Worm (Caenorhabditis elegans): ENCODE results near the gene lipl-3.

Gene lipl-3

ce11 chrV:524058-524457 lies at the start of gene lipl-3:
Gene lipl-3 (minus strand): TSS chrV:524218.
- TF ChIP-seq unc-39 (tag; optimal IDR thresholded peaks at IDR 0.05) (no peak), pqm-1 (tag; optimal IDR thresholded peaks at IDR 0.05) (peak; percentile 53), elt-2 (tag; optimal IDR thresholded peaks at IDR 0.05) (peak; percentile 43)

- TF ChIP-seq zag-1 (tag; optimal IDR thresholded peaks at IDR 0.05) (no peak), ceh-28 (tag; optimal IDR thresholded peaks at IDR 0.05) (no peak), nhr-76 (tag; optimal IDR thresholded peaks at IDR 0.05) (no peak), nhr-28 (tag; optimal IDR thresholded peaks at IDR 0.05) (no peak), nhr-12 (tag; optimal IDR thresholded peaks at IDR 0.05) (no peak), pha-4 (tag; optimal IDR thresholded peaks at IDR 0.05) (no peak), fkh-2 (tag; optimal IDR thresholded peaks at IDR 0.05) (no peak), egl-27 (tag; optimal IDR thresholded peaks at IDR 0.05) (no peak), snpc-4 (tag; optimal IDR thresholded peaks at IDR 0.05) (no peak), nhr-25 (tag; optimal IDR thresholded peaks at IDR 0.05) (no peak), elt-1 (tag; optimal IDR thresholded peaks at IDR 0.05) (no peak), lsy-12 (tag; optimal IDR thresholded peaks at IDR 0.05) (no peak), fkh-10 (GFP tag; optimal IDR thresholded peaks at IDR 0.05) (no peak), nhr-23 (tag; optimal IDR thresholded peaks at IDR 0.05) (no peak), unc-39 (tag; optimal IDR thresholded peaks at IDR 0.05) (no peak), elt-3 (tag; optimal IDR thresholded peaks at IDR 0.05) (no peak), nhr-67 (tag; optimal IDR thresholded peaks at IDR 0.05) (no peak), ceh-16 (tag; optimal IDR thresholded peaks at IDR 0.05) (no peak)
Measured at ce11 chrV:568105-568504, 44.1 kb upstream of the lipl-3 start, which contains the start of gene sri-72. Gene sri-72 (minus strand): TSS chrV:568205.

ce11 chrV:565984-566383 lies 42.0 kb upstream of the lipl-3 start, which contains the start of gene sri-73:
Gene sri-73 (minus strand): TSS chrV:566084.
- TF ChIP-seq ama-1 (optimal IDR thresholded peaks at IDR 0.05) = no peak
- no peak for TF ChIP-seq nhr-76 (tag; optimal IDR thresholded peaks at IDR 0.05)
- no peak for TF ChIP-seq jun-1 (tag; optimal IDR thresholded peaks at IDR 0.05)
- no peak for TF ChIP-seq ceh-82 (tag; optimal IDR thresholded peaks at IDR 0.05)
- no peak for TF ChIP-seq elt-2 (tag; optimal IDR thresholded peaks at IDR 0.05)
- no peak for TF ChIP-seq daf-12 (tag; optimal IDR thresholded peaks at IDR 0.05)
- no peak for TF ChIP-seq nhr-67 (tag; optimal IDR thresholded peaks at IDR 0.05)
- no peak for TF ChIP-seq elt-3 (tag; optimal IDR thresholded peaks at IDR 0.05)
- TF ChIP-seq eor-1 (tag; optimal IDR thresholded peaks at IDR 0.05) = no peak
- no peak for TF ChIP-seq nhr-23 (tag; optimal IDR thresholded peaks at IDR 0.05)
- TF ChIP-seq nhr-11 (tag; optimal IDR thresholded peaks at IDR 0.05) = no peak
- TF ChIP-seq pha-4 (tag; optimal IDR thresholded peaks at IDR 0.05) = no peak
- no peak for TF ChIP-seq nfya-1 (tag; optimal IDR thresholded peaks at IDR 0.05; ENCODE audit: insufficient read depth)
- no peak for TF ChIP-seq ceh-9 (tag; optimal IDR thresholded peaks at IDR 0.05)
- TF ChIP-seq skn-1 (tag; optimal IDR thresholded peaks at IDR 0.05) = no peak
- no peak for TF ChIP-seq sea-2 (GFP tag; optimal IDR thresholded peaks at IDR 0.05)
- no peak for TF ChIP-seq fkh-10 (GFP tag; optimal IDR thresholded peaks at IDR 0.05)

- TF ChIP-seq elt-2 (tag; optimal IDR thresholded peaks at IDR 0.05) = peak; percentile 9
- TF ChIP-seq lin-39 (tag; optimal IDR thresholded peaks at IDR 0.05) = no peak
Measured at ce11 chrV:562834-563233, 38.8 kb upstream of the lipl-3 start, which contains the start of gene C14C6.2. Gene C14C6.2 (plus strand): TSS chrV:563134.

ce11 chrV:559940-560339 lies 35.9 kb upstream of the lipl-3 start, which contains the start of gene srx-7:
Gene srx-7 (plus strand): TSS chrV:560195.
- TF ChIP-seq mml-1 (tag; optimal IDR thresholded peaks at IDR 0.05) = no peak
- no peak for TF ChIP-seq ama-1 (optimal IDR thresholded peaks at IDR 0.05)
- TF ChIP-seq elt-2 (tag; optimal IDR thresholded peaks at IDR 0.05) = no peak
- no peak for TF ChIP-seq egl-5 (tag; optimal IDR thresholded peaks at IDR 0.05)
- TF ChIP-seq nhr-11 (tag; optimal IDR thresholded peaks at IDR 0.05) = no peak
- no peak for TF ChIP-seq nfya-1 (tag; optimal IDR thresholded peaks at IDR 0.05; ENCODE audit: insufficient read depth)
- TF ChIP-seq R02D3.7 (tag; optimal IDR thresholded peaks at IDR 0.05) = no peak
- TF ChIP-seq nhr-28 (tag; optimal IDR thresholded peaks at IDR 0.05) = no peak

Measured in whole organism, L3 larva.